Fruit fly (Drosophila melanogaster): Measurements from ENCODE around the gene CG11841.

CG11841 gene

dm6 chr3R:29039704-29040430 lies 11.0 kb upstream of the CG11841 start (continued):
- TF ChIP-seq salm (tag; optimal IDR thresholded peaks at IDR 0.05) (no peak), pnt (GFP tag; optimal IDR thresholded peaks at IDR 0.05) (no peak), crp (GFP tag; optimal IDR thresholded peaks at IDR 0.05) (peak in 1 of 2 experiments; percentile 70), CG14441 (GFP tag; IDR thresholded peaks at IDR 0.05) (0 out of 2 replicates have a peak, but pooled peaks have one; percentile 12), Mad (GFP tag; optimal IDR thresholded peaks at IDR 0.05) (no peak), peb (GFP tag; IDR thresholded peaks at IDR 0.05) (no peak), Nf-YB (GFP tag; optimal IDR thresholded peaks at IDR 0.05) (peak; percentile 54), CG43689 (GFP tag; IDR thresholded peaks at IDR 0.05) (no peak), croc (GFP tag; conservative IDR thresholded peaks at IDR 0.05) (no peak), Side (GFP tag; optimal IDR thresholded peaks at IDR 0.05) (peak; percentile 26), CG7271 (tag; optimal IDR thresholded peaks at IDR 0.05) (no peak), CG16815 (GFP tag; optimal IDR thresholded peaks at IDR 0.05) (no peak), chif (GFP tag; optimal IDR thresholded peaks at IDR 0.05) (peak in 1 of 2 experiments; percentile 25), CG11456 (GFP tag; IDR thresholded peaks at IDR 0.05) (no peak), disco-r (GFP tag; optimal IDR thresholded peaks at IDR 0.05) (no peak), CG7963 (GFP tag; IDR thresholded peaks at IDR 0.05; ENCODE audit: partially characterized antibody) (no peak), sens-2 (GFP tag; IDR thresholded peaks at IDR 0.05) (no peak), HLH4C (GFP tag; IDR thresholded peaks at IDR 0.05; ENCODE audit: partially characterized antibody) (no peak), Fer2 (tag; optimal IDR thresholded peaks at IDR 0.05) (no peak), ham (GFP tag; IDR thresholded peaks at IDR 0.05) (no peak), CG1024 (GFP tag; IDR thresholded peaks at IDR 0.05) (no peak), CG10147 (GFP tag; optimal IDR thresholded peaks at IDR 0.05) (no peak), CG10209 (GFP tag; optimal IDR thresholded peaks at IDR 0.05) (peak; percentile 21), CG34422 (GFP tag; IDR thresholded peaks at IDR 0.05) (no peak), da (GFP tag; optimal IDR thresholded peaks at IDR 0.05) (no peak), CG7357 (GFP tag; IDR thresholded peaks at IDR 0.05) (no peak), lilli (GFP tag; optimal IDR thresholded peaks at IDR 0.05) (peak; percentile 65), CoRest (tag; optimal IDR thresholded peaks at IDR 0.05) (peak; percentile 34), CG14050 (GFP tag; IDR thresholded peaks at IDR 0.05) (no peak), TFAM (GFP tag; optimal IDR thresholded peaks at IDR 0.05) (no peak), zf30C (GFP tag; optimal IDR thresholded peaks at IDR 0.05) (no peak), Hr39 (optimal IDR thresholded peaks at IDR 0.05) (no peak), Hr78 (GFP tag; optimal IDR thresholded peaks at IDR 0.05) (no peak), bcd (GFP tag; optimal IDR thresholded peaks at IDR 0.05) (peak; percentile 7), oc (tag; optimal IDR thresholded peaks at IDR 0.05) (no peak), CG1603 (tag; optimal IDR thresholded peaks at IDR 0.05) (peak; percentile 57), Pdp1 (GFP tag; optimal IDR thresholded peaks at IDR 0.05) (peak in 1 of 2 experiments; percentile 8), sna (GFP tag; IDR thresholded peaks at IDR 0.05; ENCODE audit: partially characterized antibody) (0 out of 2 replicates have a peak, but pooled peaks have one; percentile 30), CG12071 (GFP tag; optimal IDR thresholded peaks at IDR 0.05) (no peak), PHDP (tag; optimal IDR thresholded peaks at IDR 0.05) (no peak), fu2 (GFP tag; optimal IDR thresholded peaks at IDR 0.05) (peak; percentile 26), CG30403 (GFP tag; optimal IDR thresholded peaks at IDR 0.05) (peak; percentile 16), CG1647 (GFP tag; optimal IDR thresholded peaks at IDR 0.05) (peak; percentile 30), nau (GFP tag; optimal IDR thresholded peaks at IDR 0.05) (no peak), Lpt (GFP tag; optimal IDR thresholded peaks at IDR 0.05) (no peak), slp2 (GFP tag; optimal IDR thresholded peaks at IDR 0.05) (peak; percentile 18), Rx (GFP tag; IDR thresholded peaks at IDR 0.05) (no peak), sd (tag; optimal IDR thresholded peaks at IDR 0.05) (peak; percentile 29), CG10321 (GFP tag; IDR thresholded peaks at IDR 0.05) (no peak)
